Fruit fly (Drosophila melanogaster) whole organism, wandering third instar larva: ENCODE data around the gene CG31832.

Source experiments
- Abd-B ChIP-seq: fragments of >200 bp; optimal IDR thresholded peaks from 2 replicates; lab custom pipeline; 2017; ENCODE audit warnings: missing biosample characterization, missing genetic modification characterization
- CG32264 ChIP-seq: fragments of 200-800 bp; sonication (Bioruptor generic); optimal IDR thresholded peaks from 2 replicates; lab custom pipeline; 2016; ENCODE audit warnings: missing biosample characterization, missing genetic modification characterization
- CG9705 ChIP-seq: fragments of 200-800 bp; sonication (Bioruptor generic); optimal IDR thresholded peaks from 2 replicates; lab custom pipeline; 2018; ENCODE audit warnings: missing biosample characterization, mild to moderate bottlenecking, missing genetic modification characterization
- CrebA ChIP-seq: fragments of 200-800 bp; sonication (Bioruptor generic); optimal IDR thresholded peaks from 2 replicates; lab custom pipeline; 2016; ENCODE audit warnings: missing biosample characterization, mild to moderate bottlenecking, missing genetic modification characterization, borderline replicate concordance
- Dif ChIP-seq: fragments of 200-275, 200-300 bp; sonication (Bioruptor generic); optimal IDR thresholded peaks from 2 replicates; lab custom pipeline; 2018; ENCODE audit warnings: missing biosample characterization, missing genetic modification characterization; ENCODE audit not compliant: partially characterized antibody
- GATAd ChIP-seq: sonication (Bioruptor generic); optimal IDR thresholded peaks from 2 replicates; lab custom pipeline; 2016; ENCODE audit warnings: missing biosample characterization, missing genetic modification characterization
- HLH106 ChIP-seq: fragments of 200-800 bp; optimal IDR thresholded peaks from 3 replicates; lab custom pipeline; 2019; ENCODE audit warnings: missing biosample characterization, mild to moderate bottlenecking, missing genetic modification characterization, moderate library complexity
- Hnf4 ChIP-seq: fragments of 200-800 bp; sonication (Bioruptor generic); optimal IDR thresholded peaks from 2 replicates; lab custom pipeline; 2016; ENCODE audit warnings: missing biosample characterization, mild to moderate bottlenecking, missing genetic modification characterization
- Hr78 ChIP-seq: fragments of >200 bp; optimal IDR thresholded peaks from 2 replicates; lab custom pipeline; 2017; ENCODE audit warnings: missing biosample characterization, missing genetic modification characterization
- Hr83 ChIP-seq: fragments of 200-300 bp; sonication (Bioruptor generic); optimal IDR thresholded peaks from 2 replicates; lab custom pipeline; 2016; ENCODE audit warnings: missing biosample characterization, mild to moderate bottlenecking, missing genetic modification characterization, moderate library complexity; ENCODE audit not compliant: poor library complexity, severe bottlenecking
- Mio ChIP-seq: sonication (Bioruptor generic); optimal IDR thresholded peaks from 2 replicates; lab custom pipeline; 2016; ENCODE audit warnings: missing biosample characterization, missing genetic modification characterization
- Myc ChIP-seq: fragments of >200 bp; optimal IDR thresholded peaks from 2 replicates; lab custom pipeline; 2017
- N ChIP-seq: fragments of >200 bp; optimal IDR thresholded peaks from 2 replicates; lab custom pipeline; 2018; ENCODE audit warnings: missing biosample characterization, missing external identifiers, missing genetic modification characterization
- OdsH ChIP-seq: fragments of 200-800 bp; sonication (Bioruptor generic); optimal IDR thresholded peaks from 2 replicates; lab custom pipeline; 2016; ENCODE audit warnings: missing biosample characterization, mild to moderate bottlenecking, missing genetic modification characterization
- Rel ChIP-seq, 2 experiments: fragments of 200-800 bp; sonication (Bioruptor generic) in 1 of 2; optimal IDR thresholded peaks; 2 replicates in 1 of 2; 3 replicates in 1 of 2; lab custom pipeline; 2016 to 2019; ENCODE audit warnings: mild to moderate bottlenecking in 2 of 2, missing biosample characterization in 2 of 2, missing genetic modification characterization in 2 of 2, moderate library complexity in 1 of 2
- Sp1 ChIP-seq: fragments of 200-800 bp; sonication (Bioruptor generic); optimal IDR thresholded peaks from 3 replicates; lab custom pipeline; 2019; ENCODE audit warnings: missing biosample characterization, mild to moderate bottlenecking, missing genetic modification characterization, moderate library complexity
- Vsx2 ChIP-seq: fragments of 200-300, 225-300 bp; sonication (Bioruptor generic); optimal IDR thresholded peaks from 2 replicates; lab custom pipeline; 2018; ENCODE audit warnings: missing biosample characterization, missing genetic modification characterization; ENCODE audit not compliant: partially characterized antibody
- br ChIP-seq: fragments of 200-800 bp; sonication (Bioruptor generic); optimal IDR thresholded peaks from 2 replicates; lab custom pipeline; 2016; ENCODE audit warnings: missing biosample characterization, missing genetic modification characterization
- brk ChIP-seq: fragments of 200-800 bp; sonication (Bioruptor generic); optimal IDR thresholded peaks from 2 replicates; lab custom pipeline; 2016; ENCODE audit warnings: missing biosample characterization, mild to moderate bottlenecking, missing genetic modification characterization
- dl ChIP-seq, 2 experiments: fragments of 175-275, 200-275 bp in 1 of 2; fragments of 200-275 bp in 1 of 2; sonication (Bioruptor generic); optimal IDR thresholded peaks; lab custom pipeline; 2018; ENCODE audit warnings: mild to moderate bottlenecking in 2 of 2, missing biosample characterization in 2 of 2, missing genetic modification characterization in 2 of 2, moderate library complexity in 2 of 2; ENCODE audit not compliant: partially characterized antibody in 2 of 2, insufficient read depth in 1 of 2
- dmrt93B ChIP-seq: fragments of 200-800 bp; sonication (Bioruptor generic); optimal IDR thresholded peaks from 2 replicates; lab custom pipeline; 2018; ENCODE audit warnings: missing biosample characterization, mild to moderate bottlenecking, missing genetic modification characterization
- dsf ChIP-seq: sonication (Bioruptor generic); optimal IDR thresholded peaks from 2 replicates; lab custom pipeline; 2016; ENCODE audit warnings: missing biosample characterization, missing genetic modification characterization, borderline replicate concordance
- foxo ChIP-seq, 2 experiments: fragments of 200-800 bp; sonication (Bioruptor generic); optimal IDR thresholded peaks; 2 replicates in 1 of 2; 3 replicates in 1 of 2; lab custom pipeline; 2016 to 2017; ENCODE audit warnings: missing biosample characterization in 2 of 2, missing genetic modification characterization in 2 of 2
- fru ChIP-seq: fragments of 200-800 bp; sonication (Bioruptor generic); optimal IDR thresholded peaks from 3 replicates; lab custom pipeline; 2016; ENCODE audit warnings: missing biosample characterization, mild to moderate bottlenecking, missing genetic modification characterization
- h ChIP-seq: fragments of 200-800 bp; sonication (Bioruptor generic); optimal IDR thresholded peaks from 3 replicates; lab custom pipeline; 2016; ENCODE audit warnings: missing biosample characterization, mild to moderate bottlenecking, missing genetic modification characterization
- jim ChIP-seq: fragments of 175-275, 200-325 bp; sonication (Bioruptor generic); optimal IDR thresholded peaks from 2 replicates; lab custom pipeline; 2016; ENCODE audit warnings: missing biosample characterization, mild to moderate bottlenecking, missing genetic modification characterization
- lola ChIP-seq: fragments of >200 bp; optimal IDR thresholded peaks from 2 replicates; lab custom pipeline; 2017; ENCODE audit warnings: missing biosample characterization, missing genetic modification characterization
- pan ChIP-seq: fragments of >200 bp; optimal IDR thresholded peaks from 2 replicates; lab custom pipeline; 2017
- psq ChIP-seq: fragments of 200-800 bp; sonication (Bioruptor generic); optimal IDR thresholded peaks from 3 replicates; lab custom pipeline; 2017; ENCODE audit warnings: missing biosample characterization, mild to moderate bottlenecking, missing genetic modification characterization, moderate library complexity
- rgr ChIP-seq: fragments of 200-800 bp; sonication (Bioruptor generic); optimal IDR thresholded peaks from 3 replicates; lab custom pipeline; 2016; ENCODE audit warnings: missing biosample characterization, mild to moderate bottlenecking, missing genetic modification characterization
- sage ChIP-seq: fragments of 200-800 bp; sonication (Bioruptor generic); optimal IDR thresholded peaks from 2 replicates; lab custom pipeline; 2016; ENCODE audit warnings: missing biosample characterization, mild to moderate bottlenecking, missing genetic modification characterization
- sv ChIP-seq: fragments of 200-800 bp; sonication (Bioruptor generic); optimal IDR thresholded peaks from 3 replicates; lab custom pipeline; 2016; ENCODE audit warnings: missing biosample characterization, missing genetic modification characterization
- usp ChIP-seq: fragments of >200 bp; optimal IDR thresholded peaks from 2 replicates; lab custom pipeline; 2017; ENCODE audit warnings: missing biosample characterization, missing genetic modification characterization
- woc ChIP-seq: sonication (Bioruptor generic); optimal IDR thresholded peaks from 2 replicates; lab custom pipeline; 2016; ENCODE audit warnings: missing biosample characterization, mild to moderate bottlenecking, missing genetic modification characterization

CG31832 gene

DNA sequence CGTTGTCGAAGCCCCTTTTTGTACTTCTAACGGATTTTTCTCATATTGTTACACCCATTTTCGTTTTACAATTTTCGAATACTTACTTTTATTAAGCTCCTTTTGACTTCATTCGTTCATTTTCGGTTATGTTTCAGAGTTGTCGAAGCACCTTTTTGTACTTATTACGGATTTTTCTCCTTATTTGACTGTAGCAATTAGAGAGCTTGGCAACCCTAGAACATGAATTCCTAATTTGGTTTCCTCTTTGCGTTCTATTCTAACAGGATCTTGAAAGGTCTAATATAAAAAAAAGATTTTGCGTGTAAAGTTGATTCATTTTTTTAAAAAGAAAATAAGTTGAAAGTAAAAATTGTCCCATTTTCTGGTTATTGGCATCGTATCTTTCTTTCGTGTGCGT is 30.5 kb upstream of the CG31832 start:
- TF ChIP-seq Abd-B (GFP tag; lab: Kevin White, UChicago): no peak
- TF ChIP-seq jim (GFP tag; lab: Kevin White, UChicago): no peak
- TF ChIP-seq GATAd (GFP tag; lab: Kevin White, UChicago): no peak
- no peak for TF ChIP-seq Myc (lab: Kevin White, UChicago)
- no peak for TF ChIP-seq OdsH (GFP tag; lab: Kevin White, UChicago)
- no peak for TF ChIP-seq brk
- TF ChIP-seq dsf (GFP tag; lab: Kevin White, UChicago): no peak
- no peak for TF ChIP-seq Dif (GFP tag; lab: Kevin White, UChicago)
- no peak for TF ChIP-seq psq
- no peak for TF ChIP-seq Hr83
- no peak for TF ChIP-seq dmrt93B (GFP tag; lab: Kevin White, UChicago)
- no peak for TF ChIP-seq br
- no peak for TF ChIP-seq Rel (GFP tag; optimal IDR thresholded peaks at IDR 0.05; lab: Kevin White, UChicago)
- no peak for TF ChIP-seq Rel (tag; optimal IDR thresholded peaks at IDR 0.05; lab: Kevin White, UChicago)
- no peak for TF ChIP-seq HLH106 (tag; lab: Kevin White, UChicago)
- TF ChIP-seq woc (GFP tag; lab: Kevin White, UChicago): no peak
- TF ChIP-seq N (GFP tag; lab: Kevin White, UChicago): no peak
- TF ChIP-seq Hr78 (GFP tag; lab: Kevin White, UChicago): no peak
- no peak for TF ChIP-seq foxo (GFP tag; optimal IDR thresholded peaks at IDR 0.05; lab: Kevin White, UChicago)
- TF ChIP-seq h: no peak

DNA sequence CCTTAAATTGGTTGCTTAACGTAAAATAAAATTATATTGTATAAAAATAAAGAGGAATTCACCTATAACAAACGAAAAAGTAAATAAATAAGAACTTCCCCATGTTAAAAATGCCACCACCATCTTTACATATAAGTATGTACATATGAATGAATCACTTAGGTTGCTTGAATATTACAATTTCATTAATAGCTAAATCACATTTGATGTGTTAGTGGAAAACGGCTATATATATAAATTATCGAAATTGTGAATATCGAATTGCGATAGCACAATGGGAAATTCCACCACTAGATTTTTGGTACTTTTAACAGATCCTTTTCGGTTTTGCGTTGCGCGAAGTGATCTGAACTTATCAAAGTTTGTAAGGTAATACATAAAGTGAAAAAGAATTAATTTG is 29.8 kb upstream of the CG31832 start, which contains the start of the genes solo and vas:
TSS of gene solo (plus strand) at position 289 of the 400 bp plus-strand sequence.
TSS of gene vas (plus strand) at position 289 of the 400 bp plus-strand sequence.
- no peak for TF ChIP-seq Hr83
- TF ChIP-seq dsf (GFP tag; lab: Kevin White, UChicago): no peak
- TF ChIP-seq sv (GFP tag; lab: Kevin White, UChicago): peak; percentile 12
- TF ChIP-seq sage (GFP tag; lab: Kevin White, UChicago): no peak
- no peak for TF ChIP-seq Rel (GFP tag; optimal IDR thresholded peaks at IDR 0.05; lab: Kevin White, UChicago)
- TF ChIP-seq Rel (tag; optimal IDR thresholded peaks at IDR 0.05; lab: Kevin White, UChicago): peak; percentile 52
- peak; percentile 22 for TF ChIP-seq Sp1 (GFP tag; lab: Kevin White, UChicago)
- no peak for TF ChIP-seq jim (GFP tag; lab: Kevin White, UChicago)
- no peak for TF ChIP-seq GATAd (GFP tag; lab: Kevin White, UChicago)
- no peak for TF ChIP-seq fru
- TF ChIP-seq N (GFP tag; lab: Kevin White, UChicago): peak; percentile 68
- no peak for TF ChIP-seq Abd-B (GFP tag; lab: Kevin White, UChicago)
- TF ChIP-seq Mio (GFP tag; lab: Kevin White, UChicago): no peak
- TF ChIP-seq HLH106 (tag; lab: Kevin White, UChicago): peak; percentile 45
- no peak for TF ChIP-seq lola (GFP tag; lab: Kevin White, UChicago)
- no peak for TF ChIP-seq Dif (GFP tag; lab: Kevin White, UChicago)
- peak; percentile 31 for TF ChIP-seq woc (GFP tag; lab: Kevin White, UChicago)
- peak; percentile 54 for TF ChIP-seq Hr78 (GFP tag; lab: Kevin White, UChicago)
- no peak for TF ChIP-seq usp (GFP tag; lab: Kevin White, UChicago)

DNA sequence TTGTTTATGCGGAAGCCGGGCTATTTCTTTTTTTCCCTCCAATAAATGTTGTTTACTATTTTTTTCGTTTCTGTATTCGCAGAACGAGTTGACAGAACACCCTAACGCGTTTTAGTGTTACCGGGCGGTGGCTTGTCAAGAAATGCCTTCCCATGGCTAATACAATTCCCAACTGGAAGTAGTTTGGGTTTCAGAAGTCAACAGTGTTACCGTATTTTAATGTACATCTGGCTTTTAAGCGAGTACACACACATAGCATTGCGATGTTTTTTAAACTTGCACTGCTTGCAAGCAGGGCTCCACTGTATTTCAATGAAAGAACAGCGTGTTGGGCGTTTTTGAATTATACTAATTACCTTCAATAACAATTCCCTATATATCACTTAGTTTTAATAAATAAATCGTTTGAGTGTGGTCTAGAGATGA is 29.0 kb upstream of the CG31832 start, which contains the start of gene TfIIS:
TSS of gene TfIIS (minus strand) at position 178 of the 426 bp plus-strand sequence.
- TF ChIP-seq dl (GFP tag; optimal IDR thresholded peaks at IDR 0.05; lab: Kevin White, UChicago; ENCODE audit: insufficient read depth in 1 of 2, partially characterized antibody in 2 of 2): no peak
- no peak for TF ChIP-seq Hnf4
- no peak for TF ChIP-seq Mio (GFP tag; lab: Kevin White, UChicago)
- TF ChIP-seq jim (GFP tag; lab: Kevin White, UChicago): no peak
- peak; percentile 77 for TF ChIP-seq Vsx2 (GFP tag; lab: Kevin White, UChicago)
- no peak for TF ChIP-seq N (GFP tag; lab: Kevin White, UChicago)
- TF ChIP-seq Rel (GFP tag; optimal IDR thresholded peaks at IDR 0.05; lab: Kevin White, UChicago): no peak
- TF ChIP-seq Rel (tag; optimal IDR thresholded peaks at IDR 0.05; lab: Kevin White, UChicago): peak; percentile 17
- no peak for TF ChIP-seq Abd-B (GFP tag; lab: Kevin White, UChicago)
- TF ChIP-seq CrebA (GFP tag; lab: Kevin White, UChicago): no peak
- no peak for TF ChIP-seq br
- no peak for TF ChIP-seq CG32264
- no peak for TF ChIP-seq sage (GFP tag; lab: Kevin White, UChicago)
- peak; percentile 7 for TF ChIP-seq rgr (GFP tag; lab: Kevin White, UChicago)
- no peak for TF ChIP-seq dsf (GFP tag; lab: Kevin White, UChicago)
- no peak for TF ChIP-seq psq
- TF ChIP-seq pan (lab: Kevin White, UChicago): no peak
- peak; percentile 78 for TF ChIP-seq Myc (lab: Kevin White, UChicago)
- no peak for TF ChIP-seq CG9705 (GFP tag; lab: Kevin White, UChicago)
- no peak for TF ChIP-seq sv (GFP tag; lab: Kevin White, UChicago)
- TF ChIP-seq Hr83: no peak
- TF ChIP-seq Sp1 (GFP tag; lab: Kevin White, UChicago): no peak
- no peak for TF ChIP-seq Hr78 (GFP tag; lab: Kevin White, UChicago)
- no peak for TF ChIP-seq HLH106 (tag; lab: Kevin White, UChicago)
- TF ChIP-seq foxo (GFP tag; optimal IDR thresholded peaks at IDR 0.05; lab: Kevin White, UChicago): no peak
